Worm (Caenorhabditis elegans) whole organism, L1 larva: Measurements from ENCODE around the gene lmd-4.

ENCODE experiments used
- C34B4.2 ChIP-seq: sonication (generic microtip); optimal IDR thresholded peaks from 2 replicates; lab custom pipeline; 2017; ENCODE audit warnings: mild to moderate bottlenecking, missing genetic modification characterization, missing compliant biosample characterization
- aha-1 ChIP-seq: fragments of 150-350 bp; optimal IDR thresholded peaks from 2 replicates; lab custom pipeline; 2014; ENCODE audit warnings: missing biosample characterization, missing genetic modification characterization
- alr-1 ChIP-seq: fragments of 200-800 bp; sonication (Bioruptor generic); optimal IDR thresholded peaks from 2 replicates; lab custom pipeline; 2018; ENCODE audit warnings: borderline replicate concordance, mild to moderate bottlenecking, missing genetic modification characterization, missing compliant biosample characterization
- ama-1 ChIP-seq: fragments of 150-350 bp; optimal IDR thresholded peaks from 2 replicates; lab custom pipeline; 2014
- ceh-82 ChIP-seq, 3 experiments: fragments of 150-350 bp in 1 of 3; sonication (generic microtip) in 2 of 3; optimal IDR thresholded peaks; 2 replicates each; lab custom pipeline; 2014 to 2017; ENCODE audit warnings: missing biosample characterization in 3 of 3, missing genetic modification characterization in 3 of 3
- ces-1 ChIP-seq: fragments of 150-350 bp; optimal IDR thresholded peaks from 2 replicates; lab custom pipeline; 2014; ENCODE audit warnings: missing biosample characterization, missing genetic modification reagents, missing genetic modification characterization
- dsc-1 ChIP-seq: sonication (generic microtip); optimal IDR thresholded peaks from 2 replicates; lab custom pipeline; 2016; ENCODE audit warnings: mild to moderate bottlenecking, missing genetic modification characterization, missing compliant biosample characterization
- efl-1 ChIP-seq, 4 experiments: fragments of 150-350 bp; optimal IDR thresholded peaks in 3 of 4; peaks in 1 of 4; 1 replicate in 1 of 4; 2 replicates in 3 of 4; lab custom pipeline; 2014; ENCODE audit warnings: missing biosample characterization in 2 of 4, missing genetic modification characterization in 2 of 4, missing genetic modification reagents in 2 of 4
- egl-27 ChIP-seq, 2 experiments: fragments of 150-350 bp in 1 of 2; sonication (generic microtip); optimal IDR thresholded peaks; 3 replicates each; lab custom pipeline; 2017 to 2018; ENCODE audit warnings: missing biosample characterization in 2 of 2, missing genetic modification characterization in 2 of 2, missing genetic modification reagents in 2 of 2
- elt-3 ChIP-seq, 6 experiments: fragments of 150-350 bp in 1 of 6; sonication (generic microtip); optimal IDR thresholded peaks; 2 replicates each; lab custom pipeline; 2017 to 2018; ENCODE audit warnings: missing biosample characterization in 6 of 6, missing genetic modification characterization in 6 of 6, inconsistent platforms in 1 of 6
- ets-5 ChIP-seq: fragments of 200-800 bp; sonication (Bioruptor generic); IDR thresholded peaks from 2 replicates; pipeline ENCODE4 v1.3.6; 2022; ENCODE audit warnings: missing genetic modification characterization, missing compliant biosample characterization
- fkh-4 ChIP-seq: sonication (generic microtip); optimal IDR thresholded peaks from 2 replicates; lab custom pipeline; 2016; ENCODE audit warnings: missing compliant biosample characterization, missing genetic modification characterization, borderline replicate concordance
- fos-1 ChIP-seq: fragments of 150-350 bp; optimal IDR thresholded peaks from 2 replicates; lab custom pipeline; 2014; ENCODE audit warnings: missing biosample characterization, missing genetic modification characterization
- hlh-17 ChIP-seq: fragments of 200-800 bp; sonication (Bioruptor generic); optimal IDR thresholded peaks from 2 replicates; lab custom pipeline; 2018; ENCODE audit warnings: missing genetic modification characterization, mild to moderate bottlenecking, missing compliant biosample characterization, moderate library complexity, borderline replicate concordance
- lin-39 ChIP-seq: fragments of 150-350 bp; optimal IDR thresholded peaks from 2 replicates; lab custom pipeline; 2014; ENCODE audit warnings: missing biosample characterization, missing genetic modification reagents, missing genetic modification characterization
- lsy-2 ChIP-seq, 2 experiments: fragments of 150-350 bp; optimal IDR thresholded peaks; 2 replicates each; lab custom pipeline; 2014; ENCODE audit warnings: missing biosample characterization in 2 of 2, missing genetic modification characterization in 2 of 2
- mdl-1 ChIP-seq, 2 experiments: fragments of 150-350 bp; optimal IDR thresholded peaks; 2 replicates each; lab custom pipeline; 2014 to 2017; ENCODE audit warnings: missing biosample characterization in 2 of 2, missing genetic modification characterization in 2 of 2, inconsistent platforms in 1 of 2
- mep-1 ChIP-seq: fragments of 150-350 bp; optimal IDR thresholded peaks from 2 replicates; lab custom pipeline; 2014; ENCODE audit warnings: missing biosample characterization, missing genetic modification characterization
- nhr-11 ChIP-seq: fragments of 150-350 bp; optimal IDR thresholded peaks from 2 replicates; lab custom pipeline; 2014; ENCODE audit warnings: missing biosample characterization, missing genetic modification characterization
- nhr-12 ChIP-seq: sonication (generic microtip); optimal IDR thresholded peaks from 2 replicates; lab custom pipeline; 2017; ENCODE audit warnings: missing biosample characterization, missing genetic modification characterization
- nhr-19 ChIP-seq: fragments of 200-800 bp; sonication (Bioruptor generic); conservative IDR thresholded peaks from 2 replicates; pipeline ENCODE4 v1.3.6; 2022; ENCODE audit warnings: missing genetic modification characterization, missing compliant biosample characterization
- nhr-20 ChIP-seq: sonication (generic microtip); optimal IDR thresholded peaks from 2 replicates; lab custom pipeline; 2016; ENCODE audit warnings: mild to moderate bottlenecking, missing genetic modification characterization, missing compliant biosample characterization
- nhr-28 ChIP-seq: fragments of 150-350 bp; optimal IDR thresholded peaks from 2 replicates; lab custom pipeline; 2014; ENCODE audit warnings: missing biosample characterization, missing genetic modification characterization
- nhr-76 ChIP-seq: sonication (generic microtip); optimal IDR thresholded peaks from 2 replicates; lab custom pipeline; 2017; ENCODE audit warnings: missing biosample characterization, missing genetic modification characterization
- nhr-90 ChIP-seq: sonication (generic microtip); optimal IDR thresholded peaks from 2 replicates; lab custom pipeline; 2016; ENCODE audit warnings: mild to moderate bottlenecking, missing genetic modification characterization, missing compliant biosample characterization; ENCODE audit not compliant: poor library complexity
- rnt-1 ChIP-seq: sonication (generic microtip); optimal IDR thresholded peaks from 2 replicates; lab custom pipeline; 2016; ENCODE audit warnings: mild to moderate bottlenecking, missing genetic modification characterization, moderate library complexity, missing compliant biosample characterization
- skn-1 ChIP-seq: fragments of 150-350 bp; optimal IDR thresholded peaks from 2 replicates; lab custom pipeline; 2014; ENCODE audit warnings: missing biosample characterization, missing genetic modification characterization
- sox-4 ChIP-seq: sonication (generic microtip); optimal IDR thresholded peaks from 2 replicates; lab custom pipeline; 2016; ENCODE audit warnings: missing genetic modification characterization, missing compliant biosample characterization
- sptf-1 ChIP-seq: fragments of 150-350 bp; optimal IDR thresholded peaks from 2 replicates; lab custom pipeline; 2014; ENCODE audit warnings: missing biosample characterization, missing genetic modification characterization
- sup-37 ChIP-seq: fragments of 200-800 bp; sonication (Bioruptor generic); optimal IDR thresholded peaks from 2 replicates; lab custom pipeline; 2018; ENCODE audit warnings: mild to moderate bottlenecking, missing genetic modification characterization, missing compliant biosample characterization
- swsn-7 ChIP-seq: sonication (generic microtip); optimal IDR thresholded peaks from 2 replicates; lab custom pipeline; 2016; ENCODE audit warnings: missing genetic modification characterization, missing compliant biosample characterization
- unc-62 ChIP-seq: fragments of 150-350 bp; optimal IDR thresholded peaks from 2 replicates; lab custom pipeline; 2014; ENCODE audit warnings: missing biosample characterization, missing genetic modification reagents, missing genetic modification characterization
- unc-86 ChIP-seq: sonication (generic microtip); optimal IDR thresholded peaks from 2 replicates; lab custom pipeline; 2016; ENCODE audit warnings: missing genetic modification characterization, missing compliant biosample characterization
- unc-98 ChIP-seq: fragments of 200-800 bp; sonication (Bioruptor generic); IDR thresholded peaks from 2 replicates; pipeline ENCODE4 v1.3.6; 2022; ENCODE audit warnings: missing genetic modification characterization, missing compliant biosample characterization
- vab-15 ChIP-seq: sonication (generic microtip); optimal IDR thresholded peaks from 2 replicates; lab custom pipeline; 2017; ENCODE audit warnings: missing genotype, mild to moderate bottlenecking, missing genetic modification characterization, missing compliant biosample characterization
- ztf-11 ChIP-seq, 2 experiments: sonication (generic microtip); optimal IDR thresholded peaks; 2 replicates each; lab custom pipeline; 2016 to 2017; ENCODE audit warnings: missing genetic modification characterization in 2 of 2, missing biosample characterization in 1 of 2, missing compliant biosample characterization in 1 of 2
- ztf-4 ChIP-seq: fragments of 150-350 bp; optimal IDR thresholded peaks from 2 replicates; lab custom pipeline; 2014; ENCODE audit warnings: missing biosample characterization, missing genetic modification characterization

Gene lmd-4

DNA sequence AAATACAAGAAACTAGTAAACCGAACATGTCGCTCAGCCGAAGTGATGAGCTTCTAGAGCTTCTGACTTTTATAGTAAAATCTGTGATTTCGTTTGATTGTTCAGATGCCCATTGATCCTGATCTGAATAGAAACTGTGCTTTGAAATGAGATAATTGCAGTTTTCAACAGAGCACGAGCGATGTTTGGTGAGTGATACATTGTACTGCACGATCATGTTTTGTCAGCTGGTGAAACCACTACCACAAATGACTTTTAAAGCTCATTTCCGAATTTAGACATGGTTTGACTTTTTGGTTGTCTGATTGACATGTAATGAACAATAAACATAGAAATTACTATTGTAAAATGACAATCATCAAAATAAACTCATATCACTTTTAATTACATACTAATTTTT is 34.7 kb upstream of the lmd-4 start, which contains the start of gene tag-293:
TSS of gene tag-293 (minus strand) at position 101 of the 400 bp plus-strand sequence.
- TF ChIP-seq unc-86 (no peak), alr-1 (tag; lab: Kevin White, UChicago) (no peak), dsc-1 (tag; lab: Kevin White, UChicago) (no peak), elt-3 (tag; optimal IDR thresholded peaks at IDR 0.05; lab: Kevin White, UChicago) (no peak), vab-15 (tag; lab: Kevin White, UChicago) (no peak), sox-4 (no peak), nhr-12 (tag; lab: Kevin White, UChicago) (no peak)
- TF ChIP-seq, all 84 proteins: peak for 0

DNA sequence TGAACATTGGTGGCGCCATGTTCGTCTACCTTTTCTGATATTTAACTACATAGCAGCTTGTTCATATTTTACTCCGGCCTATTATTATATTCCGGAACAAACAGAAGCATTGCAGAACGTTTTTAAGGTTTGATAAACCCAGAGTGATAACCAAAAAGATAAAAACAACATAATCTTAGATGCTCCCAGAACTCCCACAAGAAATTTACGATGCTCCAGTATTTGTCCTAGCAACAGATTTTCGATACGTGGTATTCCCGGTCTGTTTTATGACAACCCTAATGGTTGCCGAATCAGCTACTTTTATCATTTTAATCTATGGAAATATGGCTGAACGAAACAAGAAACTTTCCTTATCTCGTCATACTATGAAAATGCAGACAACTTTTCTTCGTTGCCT is 32.8 kb upstream of the lmd-4 start:
- TF ChIP-seq C34B4.2 (tag; lab: Kevin White, UChicago) = no peak
- TF ChIP-seq mdl-1 (tag; optimal IDR thresholded peaks at IDR 0.05; lab: Kevin White, UChicago) = no peak
- no peak for TF ChIP-seq ces-1 (GFP tag; lab: Kevin White, UChicago)
- TF ChIP-seq lin-39 = no peak
- TF ChIP-seq nhr-20 (tag; lab: Kevin White, UChicago) = no peak
- no peak for TF ChIP-seq ama-1
- TF ChIP-seq sptf-1 (tag; lab: Kevin White, UChicago) = no peak

DNA sequence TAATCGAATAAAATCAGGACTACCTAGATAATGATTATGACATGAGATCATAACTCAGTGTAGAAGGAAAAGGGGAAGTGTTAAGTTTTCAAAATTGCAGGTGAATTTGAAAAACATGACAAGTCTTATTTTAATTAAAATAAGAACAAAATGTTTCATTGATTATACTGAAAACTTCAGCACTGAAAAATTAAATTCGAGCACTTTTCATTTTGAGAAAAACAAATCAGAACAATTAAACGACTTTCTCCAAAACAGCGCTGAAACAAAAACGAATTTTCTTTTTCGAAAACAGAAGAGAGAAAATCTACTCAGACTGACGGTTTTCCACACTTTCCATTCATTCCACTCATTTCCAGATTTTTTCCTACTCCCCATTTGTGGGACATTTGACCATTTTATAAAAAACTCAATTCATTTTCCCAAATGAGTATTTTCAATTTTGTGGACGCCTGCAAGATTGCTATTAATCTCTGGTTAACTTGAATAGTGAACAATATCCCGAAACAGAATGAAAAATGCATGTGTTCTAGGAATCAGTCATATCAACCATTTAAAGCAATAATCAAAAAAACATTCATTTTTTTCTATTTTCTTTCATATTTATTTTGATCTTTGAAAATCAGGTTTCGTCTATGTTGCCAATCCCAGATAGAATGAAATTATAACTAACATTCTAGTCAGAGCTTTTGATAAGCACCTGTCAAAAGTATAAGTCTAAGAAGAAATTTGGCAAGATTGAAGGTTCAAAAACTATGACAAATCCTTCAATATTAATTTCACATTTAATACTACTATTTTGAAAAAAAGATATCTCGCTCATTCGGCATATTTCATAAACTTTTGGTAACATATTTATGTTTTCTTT is 31.6 kb upstream of the lmd-4 start, which contains the start of the genes srh-231 and srh-275:
TSS of gene srh-231 (minus strand) at position 51 of the 868 bp plus-strand sequence.
TSS of gene srh-275 (plus strand) at position 818 of the 868 bp plus-strand sequence.
- TF ChIP-seq skn-1 = no peak
- no peak for TF ChIP-seq elt-3 (tag; optimal IDR thresholded peaks at IDR 0.05; lab: Kevin White, UChicago)
- TF ChIP-seq nhr-76 = no peak
- no peak for TF ChIP-seq hlh-17 (GFP tag; lab: Kevin White, UChicago)
- TF ChIP-seq efl-1 (optimal IDR thresholded peaks at IDR 0.05; lab: Kevin White, UChicago) = no peak
- TF ChIP-seq efl-1 (GFP tag; optimal IDR thresholded peaks at IDR 0.05 in 1 of 2; lab: Kevin White, UChicago) = no peak
- TF ChIP-seq ets-5 (GFP tag; lab: Robert Waterston, UW) = no peak
- TF ChIP-seq swsn-7 (tag; lab: Kevin White, UChicago) = no peak
- TF ChIP-seq aha-1 (tag; lab: Kevin White, UChicago) = no peak
- TF ChIP-seq alr-1 (tag; lab: Kevin White, UChicago) = no peak
- no peak for TF ChIP-seq sox-4
- no peak for TF ChIP-seq unc-98 (GFP tag; lab: Robert Waterston, UW)
- TF ChIP-seq C34B4.2 (tag; lab: Kevin White, UChicago) = no peak
- TF ChIP-seq ztf-11 (tag; optimal IDR thresholded peaks at IDR 0.05; lab: Kevin White, UChicago) = no peak
- no peak for TF ChIP-seq rnt-1
- TF ChIP-seq vab-15 (tag; lab: Kevin White, UChicago) = no peak
- no peak for TF ChIP-seq unc-62 (GFP tag; lab: Kevin White, UChicago)
- no peak for TF ChIP-seq ces-1 (GFP tag; lab: Kevin White, UChicago)

DNA sequence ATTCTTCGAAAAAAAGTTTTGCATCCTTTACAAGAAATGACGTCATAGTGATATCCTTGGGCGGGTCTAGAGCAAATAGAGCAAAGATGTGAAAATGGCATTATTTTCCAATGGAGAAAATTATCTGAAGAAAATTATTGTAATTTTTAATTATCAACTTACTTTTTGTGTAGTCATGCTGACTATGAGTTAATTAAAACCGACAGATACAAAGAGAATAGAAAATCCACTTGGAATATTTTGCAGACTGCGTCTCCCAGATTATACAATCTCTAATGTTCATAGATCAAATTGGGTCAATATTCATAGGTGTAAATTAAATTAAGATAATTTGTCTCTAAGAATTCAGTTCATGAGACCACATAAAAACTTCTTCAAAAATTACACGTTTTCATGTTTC is 28.7 kb upstream of the lmd-4 start, which contains the start of gene nhr-149:
TSS of gene nhr-149 (minus strand) at position 101 of the 400 bp plus-strand sequence.
- TF ChIP-seq nhr-28 (tag; lab: Kevin White, UChicago) = no peak
- TF ChIP-seq mep-1 (tag; lab: Kevin White, UChicago) = no peak
- no peak for TF ChIP-seq ztf-4 (tag; lab: Kevin White, UChicago)
- TF ChIP-seq efl-1 (optimal IDR thresholded peaks at IDR 0.05; lab: Kevin White, UChicago) = no peak
- no peak for TF ChIP-seq efl-1 (GFP tag; optimal IDR thresholded peaks at IDR 0.05 in 1 of 2; lab: Kevin White, UChicago)
- TF ChIP-seq fkh-4 = no peak
- no peak for TF ChIP-seq lsy-2 (tag; optimal IDR thresholded peaks at IDR 0.05; lab: Kevin White, UChicago)
- TF ChIP-seq sup-37 (GFP tag; lab: Kevin White, UChicago) = no peak
- no peak for TF ChIP-seq swsn-7 (tag; lab: Kevin White, UChicago)
- TF ChIP-seq fos-1 (tag; lab: Kevin White, UChicago) = no peak
- no peak for TF ChIP-seq egl-27 (tag; optimal IDR thresholded peaks at IDR 0.05; lab: Kevin White, UChicago)
- no peak for TF ChIP-seq elt-3 (tag; optimal IDR thresholded peaks at IDR 0.05; lab: Kevin White, UChicago)
- TF ChIP-seq nhr-11 (tag; lab: Kevin White, UChicago) = no peak
- TF ChIP-seq ceh-82 (tag; optimal IDR thresholded peaks at IDR 0.05; lab: Kevin White, UChicago) = no peak
- TF ChIP-seq nhr-19 (GFP tag; lab: Robert Waterston, UW) = no peak
- TF ChIP-seq C34B4.2 (tag; lab: Kevin White, UChicago) = no peak
- TF ChIP-seq nhr-90 = no peak
